Worm (Caenorhabditis elegans) whole organism, L1 larva: Measurements from ENCODE around the gene oig-8.
A peak's percentile ranks its signal among the peaks of the same experiment; 100 is the strongest.

ENCODE experiments used
- C34B4.2 ChIP-seq: sonication (generic microtip); optimal IDR thresholded peaks from 2 replicates; lab custom pipeline; 2017; ENCODE audit warnings: mild to moderate bottlenecking, missing genetic modification characterization, missing compliant biosample characterization
- F16B12.6 ChIP-seq: fragments of 150-350 bp; optimal IDR thresholded peaks from 2 replicates; lab custom pipeline; 2014; ENCODE audit warnings: missing biosample characterization, missing genetic modification characterization
- Y116A8C.19 ChIP-seq: sonication (generic microtip); optimal IDR thresholded peaks from 2 replicates; lab custom pipeline; 2016; ENCODE audit warnings: missing compliant biosample characterization, missing genetic modification characterization, borderline replicate concordance
- aha-1 ChIP-seq: fragments of 150-350 bp; optimal IDR thresholded peaks from 2 replicates; lab custom pipeline; 2014; ENCODE audit warnings: missing biosample characterization, missing genetic modification characterization
- alr-1 ChIP-seq: fragments of 200-800 bp; sonication (Bioruptor generic); optimal IDR thresholded peaks from 2 replicates; lab custom pipeline; 2018; ENCODE audit warnings: borderline replicate concordance, mild to moderate bottlenecking, missing genetic modification characterization, missing compliant biosample characterization
- aly-2 ChIP-seq: fragments of 150-350 bp; optimal IDR thresholded peaks from 2 replicates; lab custom pipeline; 2014; ENCODE audit warnings: missing biosample characterization, missing genetic modification characterization
- ceh-8 ChIP-seq: fragments of 200-800 bp; sonication (Bioruptor generic); optimal IDR thresholded peaks from 2 replicates; lab custom pipeline; 2018; ENCODE audit warnings: mild to moderate bottlenecking, missing genetic modification characterization, moderate library complexity, missing compliant biosample characterization
- ceh-88 ChIP-seq: fragments of 200-800 bp; sonication (Bioruptor generic); IDR thresholded peaks from 2 replicates; pipeline ENCODE4 v1.3.6; 2022; ENCODE audit warnings: missing genetic modification characterization, missing compliant biosample characterization
- ceh-90 ChIP-seq: sonication (generic microtip); optimal IDR thresholded peaks from 2 replicates; lab custom pipeline; 2016; ENCODE audit warnings: missing genetic modification characterization, missing compliant biosample characterization
- ces-1 ChIP-seq: fragments of 150-350 bp; optimal IDR thresholded peaks from 2 replicates; lab custom pipeline; 2014; ENCODE audit warnings: missing biosample characterization, missing genetic modification reagents, missing genetic modification characterization
- dpl-1 ChIP-seq, 3 experiments: fragments of 150-350 bp in 2 of 3; sonication (generic microtip) in 1 of 3; optimal IDR thresholded peaks; 2 replicates each; lab custom pipeline; 2014 to 2017; ENCODE audit warnings: missing biosample characterization in 3 of 3, missing genetic modification characterization in 3 of 3, missing genetic modification reagents in 3 of 3
- efl-1 ChIP-seq, 4 experiments: fragments of 150-350 bp; optimal IDR thresholded peaks in 3 of 4; peaks in 1 of 4; 1 replicate in 1 of 4; 2 replicates in 3 of 4; lab custom pipeline; 2014; ENCODE audit warnings: missing biosample characterization in 2 of 4, missing genetic modification characterization in 2 of 4, missing genetic modification reagents in 2 of 4
- egl-27 ChIP-seq, 2 experiments: fragments of 150-350 bp in 1 of 2; sonication (generic microtip); optimal IDR thresholded peaks; 3 replicates each; lab custom pipeline; 2017 to 2018; ENCODE audit warnings: missing biosample characterization in 2 of 2, missing genetic modification characterization in 2 of 2, missing genetic modification reagents in 2 of 2
- elt-2 ChIP-seq: sonication (generic microtip); optimal IDR thresholded peaks from 2 replicates; lab custom pipeline; 2016; ENCODE audit warnings: missing genetic modification characterization, mild to moderate bottlenecking, inconsistent platforms, missing compliant biosample characterization, missing genetic modification reagents
- elt-3 ChIP-seq, 6 experiments: fragments of 150-350 bp in 1 of 6; sonication (generic microtip); optimal IDR thresholded peaks; 2 replicates each; lab custom pipeline; 2017 to 2018; ENCODE audit warnings: missing biosample characterization in 6 of 6, missing genetic modification characterization in 6 of 6, inconsistent platforms in 1 of 6
- fkh-10 ChIP-seq: sonication (generic microtip); optimal IDR thresholded peaks from 2 replicates; lab custom pipeline; 2017; ENCODE audit warnings: missing biosample characterization, missing genetic modification reagents, missing genetic modification characterization
- fos-1 ChIP-seq: fragments of 150-350 bp; optimal IDR thresholded peaks from 2 replicates; lab custom pipeline; 2014; ENCODE audit warnings: missing biosample characterization, missing genetic modification characterization
- grh-1 ChIP-seq: fragments of 200-800 bp; sonication (Bioruptor generic); IDR thresholded peaks from 2 replicates; pipeline ENCODE4 v1.3.6; 2022; ENCODE audit warnings: missing genetic modification reagents, missing genetic modification characterization, missing compliant biosample characterization
- hlh-4 ChIP-seq: sonication (generic microtip); optimal IDR thresholded peaks from 2 replicates; lab custom pipeline; 2016; ENCODE audit warnings: mild to moderate bottlenecking, missing genetic modification characterization, missing compliant biosample characterization
- irx-1 ChIP-seq: sonication (generic microtip); optimal IDR thresholded peaks from 2 replicates; lab custom pipeline; 2016; ENCODE audit warnings: missing genetic modification characterization, missing compliant biosample characterization
- lin-14 ChIP-seq: fragments of 200-800 bp; sonication (Bioruptor generic); optimal IDR thresholded peaks from 2 replicates; lab custom pipeline; 2018; ENCODE audit warnings: mild to moderate bottlenecking, missing genetic modification characterization, moderate library complexity, missing compliant biosample characterization
- lin-15B ChIP-seq: fragments of 150-350 bp; sonication (generic microtip); optimal IDR thresholded peaks from 3 replicates; lab custom pipeline; 2014; ENCODE audit warnings: missing biosample characterization, missing genetic modification characterization
- lir-3 ChIP-seq: sonication (generic microtip); optimal IDR thresholded peaks from 2 replicates; lab custom pipeline; 2016; ENCODE audit warnings: mild to moderate bottlenecking, missing genetic modification characterization, moderate library complexity, missing compliant biosample characterization; ENCODE audit not compliant: poor library complexity
- lsy-2 ChIP-seq, 2 experiments: fragments of 150-350 bp; optimal IDR thresholded peaks; 2 replicates each; lab custom pipeline; 2014; ENCODE audit warnings: missing biosample characterization in 2 of 2, missing genetic modification characterization in 2 of 2
- mab-9 ChIP-seq: fragments of 200-800 bp; sonication (Bioruptor generic); IDR thresholded peaks from 2 replicates; pipeline ENCODE4 v1.3.6; 2022; ENCODE audit warnings: missing genetic modification reagents, missing genetic modification characterization, missing compliant biosample characterization
- mdl-1 ChIP-seq, 2 experiments: fragments of 150-350 bp; optimal IDR thresholded peaks; 2 replicates each; lab custom pipeline; 2014 to 2017; ENCODE audit warnings: missing biosample characterization in 2 of 2, missing genetic modification characterization in 2 of 2, inconsistent platforms in 1 of 2
- nhr-12 ChIP-seq: sonication (generic microtip); optimal IDR thresholded peaks from 2 replicates; lab custom pipeline; 2017; ENCODE audit warnings: missing biosample characterization, missing genetic modification characterization
- nhr-19 ChIP-seq: fragments of 200-800 bp; sonication (Bioruptor generic); conservative IDR thresholded peaks from 2 replicates; pipeline ENCODE4 v1.3.6; 2022; ENCODE audit warnings: missing genetic modification characterization, missing compliant biosample characterization
- nhr-20 ChIP-seq: sonication (generic microtip); optimal IDR thresholded peaks from 2 replicates; lab custom pipeline; 2016; ENCODE audit warnings: mild to moderate bottlenecking, missing genetic modification characterization, missing compliant biosample characterization
- nhr-47 ChIP-seq: sonication (generic microtip); optimal IDR thresholded peaks from 2 replicates; lab custom pipeline; 2016; ENCODE audit warnings: mild to moderate bottlenecking, missing genetic modification characterization, moderate library complexity, missing compliant biosample characterization
- nhr-71 ChIP-seq: sonication (generic microtip); optimal IDR thresholded peaks from 2 replicates; lab custom pipeline; 2016; ENCODE audit warnings: mild to moderate bottlenecking, missing genetic modification characterization, moderate library complexity, missing compliant biosample characterization
- nhr-76 ChIP-seq: sonication (generic microtip); optimal IDR thresholded peaks from 2 replicates; lab custom pipeline; 2017; ENCODE audit warnings: missing biosample characterization, missing genetic modification characterization
- nhr-77 ChIP-seq: fragments of 150-350 bp; optimal IDR thresholded peaks from 2 replicates; lab custom pipeline; 2014; ENCODE audit warnings: missing biosample characterization, missing genetic modification characterization
- nhr-84 ChIP-seq: sonication (generic microtip); optimal IDR thresholded peaks from 2 replicates; lab custom pipeline; 2017; ENCODE audit warnings: missing biosample characterization, missing genetic modification characterization
- pag-3 ChIP-seq: sonication (generic microtip); optimal IDR thresholded peaks from 2 replicates; lab custom pipeline; 2017; ENCODE audit warnings: missing genetic modification characterization, mild to moderate bottlenecking, missing compliant biosample characterization, antibody characterized with exemption, borderline replicate concordance; ENCODE audit not compliant: insufficient read depth
- skn-1 ChIP-seq: fragments of 150-350 bp; optimal IDR thresholded peaks from 2 replicates; lab custom pipeline; 2014; ENCODE audit warnings: missing biosample characterization, missing genetic modification characterization
- snu-23 ChIP-seq: sonication (generic microtip); optimal IDR thresholded peaks from 2 replicates; lab custom pipeline; 2016; ENCODE audit warnings: missing genetic modification characterization, missing compliant biosample characterization
- sox-4 ChIP-seq: sonication (generic microtip); optimal IDR thresholded peaks from 2 replicates; lab custom pipeline; 2016; ENCODE audit warnings: missing genetic modification characterization, missing compliant biosample characterization
- sptf-1 ChIP-seq: fragments of 150-350 bp; optimal IDR thresholded peaks from 2 replicates; lab custom pipeline; 2014; ENCODE audit warnings: missing biosample characterization, missing genetic modification characterization
- swsn-7 ChIP-seq: sonication (generic microtip); optimal IDR thresholded peaks from 2 replicates; lab custom pipeline; 2016; ENCODE audit warnings: missing genetic modification characterization, missing compliant biosample characterization
- tbx-2 ChIP-seq: sonication (generic microtip); optimal IDR thresholded peaks from 2 replicates; lab custom pipeline; 2016; ENCODE audit warnings: missing genetic modification characterization, missing compliant biosample characterization
- tlp-1 ChIP-seq: fragments of 150-350 bp; optimal IDR thresholded peaks from 2 replicates; lab custom pipeline; 2014; ENCODE audit warnings: missing biosample characterization, missing genetic modification characterization
- unc-30 ChIP-seq: sonication (generic microtip); optimal IDR thresholded peaks from 2 replicates; lab custom pipeline; 2017; ENCODE audit warnings: missing biosample characterization, missing genetic modification characterization
- unc-62 ChIP-seq: fragments of 150-350 bp; optimal IDR thresholded peaks from 2 replicates; lab custom pipeline; 2014; ENCODE audit warnings: missing biosample characterization, missing genetic modification reagents, missing genetic modification characterization
- unc-86 ChIP-seq: sonication (generic microtip); optimal IDR thresholded peaks from 2 replicates; lab custom pipeline; 2016; ENCODE audit warnings: missing genetic modification characterization, missing compliant biosample characterization
- vab-15 ChIP-seq: sonication (generic microtip); optimal IDR thresholded peaks from 2 replicates; lab custom pipeline; 2017; ENCODE audit warnings: missing genotype, mild to moderate bottlenecking, missing genetic modification characterization, missing compliant biosample characterization
- xbp-1 ChIP-seq: sonication (generic microtip); optimal IDR thresholded peaks from 2 replicates; lab custom pipeline; 2016; ENCODE audit warnings: missing genetic modification characterization, missing compliant biosample characterization
- ztf-11 ChIP-seq, 2 experiments: sonication (generic microtip); optimal IDR thresholded peaks; 2 replicates each; lab custom pipeline; 2016 to 2017; ENCODE audit warnings: missing genetic modification characterization in 2 of 2, missing biosample characterization in 1 of 2, missing compliant biosample characterization in 1 of 2

The oig-8 gene

ce11 chrII:6649026-6649425, at the start of gene oig-8:
oig-8 (minus strand) TSS chrII:6649126.
- TF ChIP-seq mab-9 (GFP tag; lab: Robert Waterston, UW) (no peak), nhr-12 (tag; lab: Kevin White, UChicago) (no peak), vab-15 (tag; lab: Kevin White, UChicago) (no peak), sptf-1 (tag; lab: Kevin White, UChicago) (no peak), elt-3 (tag; optimal IDR thresholded peaks at IDR 0.05; lab: Kevin White, UChicago) (no peak), nhr-77 (no peak), snu-23 (GFP tag; lab: Kevin White, UChicago) (no peak), alr-1 (no peak), tbx-2 (tag; lab: Kevin White, UChicago) (no peak), skn-1 (tag; lab: Kevin White, UChicago) (no peak), fkh-10 (GFP tag; lab: Kevin White, UChicago) (no peak), fos-1 (no peak), ztf-11 (tag; optimal IDR thresholded peaks at IDR 0.05; lab: Kevin White, UChicago) (no peak), ces-1 (GFP tag; lab: Kevin White, UChicago) (no peak), aly-2 (tag; lab: Kevin White, UChicago) (no peak), grh-1 (GFP tag; lab: Robert Waterston, UW) (no peak)

- TF ChIP-seq unc-30 (tag; lab: Kevin White, UChicago) (no peak), pag-3 (tag; lab: Kevin White, UChicago) (no peak), grh-1 (GFP tag; lab: Robert Waterston, UW) (no peak), elt-2 (no peak), nhr-20 (tag; lab: Kevin White, UChicago) (peak; percentile 5), irx-1 (tag; lab: Kevin White, UChicago) (no peak), elt-3 (tag; optimal IDR thresholded peaks at IDR 0.05; lab: Kevin White, UChicago) (peak in 1 of 6 experiments; percentile 7), xbp-1 (tag; lab: Kevin White, UChicago) (no peak)
These were observed 46.5 kb upstream of the oig-8 start, which contains the start of gene C18H9.5 for ce11 chrII:6695388-6695787. C18H9.5 (minus strand) TSS chrII:6695566.

ce11 chrII:6689088-6689487, 40.2 kb upstream of the oig-8 start:
- TF ChIP-seq nhr-47 (tag; lab: Kevin White, UChicago) (peak; percentile 60), nhr-71 (peak; percentile 72), nhr-19 (GFP tag; lab: Robert Waterston, UW) (no peak), ztf-11 (tag; optimal IDR thresholded peaks at IDR 0.05; lab: Kevin White, UChicago) (no peak), unc-62 (GFP tag; lab: Kevin White, UChicago) (no peak), hlh-4 (tag; lab: Kevin White, UChicago) (no peak), F16B12.6 (tag; lab: Kevin White, UChicago) (no peak), nhr-84 (no peak), tbx-2 (tag; lab: Kevin White, UChicago) (no peak), sox-4 (tag; lab: Kevin White, UChicago) (peak; percentile 61), unc-86 (peak; percentile 20), ceh-8 (peak; percentile 26), nhr-76 (tag; lab: Kevin White, UChicago) (no peak), lin-14 (peak; percentile 59), egl-27 (tag; optimal IDR thresholded peaks at IDR 0.05; lab: Kevin White, UChicago) (no peak), unc-30 (tag; lab: Kevin White, UChicago) (no peak), dpl-1 (GFP tag; optimal IDR thresholded peaks at IDR 0.05; lab: Kevin White, UChicago) (no peak), lsy-2 (tag; optimal IDR thresholded peaks at IDR 0.05; lab: Kevin White, UChicago) (peak in 1 of 2 experiments; percentile 4), tlp-1 (tag; lab: Kevin White, UChicago) (no peak), lir-3 (tag; lab: Kevin White, UChicago) (no peak), ceh-90 (tag; lab: Kevin White, UChicago) (no peak), aha-1 (tag; lab: Kevin White, UChicago) (no peak), C34B4.2 (no peak), mdl-1 (tag; optimal IDR thresholded peaks at IDR 0.05; lab: Kevin White, UChicago) (no peak), elt-2 (no peak), efl-1 (optimal IDR thresholded peaks at IDR 0.05; lab: Kevin White, UChicago) (no peak), efl-1 (GFP tag; optimal IDR thresholded peaks at IDR 0.05 in 1 of 2; lab: Kevin White, UChicago) (peak in 1 of 2 experiments; percentile 19), xbp-1 (tag; lab: Kevin White, UChicago) (peak; percentile 15), nhr-20 (tag; lab: Kevin White, UChicago) (peak; percentile 14), swsn-7 (tag; lab: Kevin White, UChicago) (peak; percentile 28), skn-1 (tag; lab: Kevin White, UChicago) (no peak), Y116A8C.19 (tag; lab: Kevin White, UChicago) (no peak), ceh-88 (GFP tag; lab: Robert Waterston, UW) (no peak), lin-15B (tag; lab: Kevin White, UChicago) (no peak)
